Worm (Caenorhabditis elegans): ENCODE results near the gene inx-10.

Gene inx-10

ce11 chrV:9163897-9164296, 43.4 kb downstream of the inx-10 start:
- no peak for TF ChIP-seq drap-1 (GFP tag; optimal IDR thresholded peaks at IDR 0.05)
- no peak for TF ChIP-seq blmp-1 (tag; optimal IDR thresholded peaks at IDR 0.05)

- TF ChIP-seq snpc-4 (tag; optimal IDR thresholded peaks at IDR 0.05) = no peak
- no peak for TF ChIP-seq nhr-12 (tag; optimal IDR thresholded peaks at IDR 0.05)
- no peak for TF ChIP-seq ceh-83 (GFP tag; optimal IDR thresholded peaks at IDR 0.05)
- TF ChIP-seq lin-32 (GFP tag; optimal IDR thresholded peaks at IDR 0.05) = no peak
- no peak for TF ChIP-seq ceh-43 (GFP tag; optimal IDR thresholded peaks at IDR 0.05)
- TF ChIP-seq nhr-76 (tag; optimal IDR thresholded peaks at IDR 0.05) = no peak
- TF ChIP-seq elt-3 (tag; optimal IDR thresholded peaks at IDR 0.05) = no peak
- no peak for TF ChIP-seq ztf-11 (tag; optimal IDR thresholded peaks at IDR 0.05)
- TF ChIP-seq cnd-1 (tag; optimal IDR thresholded peaks at IDR 0.05) = no peak
- no peak for TF ChIP-seq drap-1 (GFP tag; optimal IDR thresholded peaks at IDR 0.05)
- TF ChIP-seq ceh-39 (tag; optimal IDR thresholded peaks at IDR 0.05) = no peak
Measured at ce11 chrV:9162955-9163468, 44.3 kb downstream of the inx-10 start, which contains the start of gene col-145. col-145 (minus strand) TSS chrV:9163005.

- TF ChIP-seq mep-1 (tag; optimal IDR thresholded peaks at IDR 0.05) = no peak
- no peak for TF ChIP-seq snpc-4 (tag; optimal IDR thresholded peaks at IDR 0.05)
- TF ChIP-seq mab-5 (tag; optimal IDR thresholded peaks at IDR 0.05) = no peak
- no peak for TF ChIP-seq drap-1 (GFP tag; optimal IDR thresholded peaks at IDR 0.05)
- no peak for TF ChIP-seq sptf-1 (tag; optimal IDR thresholded peaks at IDR 0.05)
- no peak for TF ChIP-seq ceh-39 (tag; optimal IDR thresholded peaks at IDR 0.05)
- TF ChIP-seq lin-32 (GFP tag; optimal IDR thresholded peaks at IDR 0.05) = no peak
- TF ChIP-seq ceh-43 (GFP tag; optimal IDR thresholded peaks at IDR 0.05) = no peak
Measured at ce11 chrV:9162118-9162729, 45.1 kb downstream of the inx-10 start.

- TF ChIP-seq snpc-4 (tag; optimal IDR thresholded peaks at IDR 0.05) (no peak), ceh-43 (GFP tag; optimal IDR thresholded peaks at IDR 0.05) (no peak), ham-2 (GFP tag; optimal IDR thresholded peaks at IDR 0.05) (no peak), zip-8 (tag; optimal IDR thresholded peaks at IDR 0.05) (no peak), tbx-8 (GFP tag; optimal IDR thresholded peaks at IDR 0.05) (no peak), drap-1 (GFP tag; optimal IDR thresholded peaks at IDR 0.05) (no peak), elt-3 (tag; optimal IDR thresholded peaks at IDR 0.05) (no peak), nhr-76 (tag; optimal IDR thresholded peaks at IDR 0.05) (no peak), ceh-39 (tag; optimal IDR thresholded peaks at IDR 0.05) (no peak), ces-1 (GFP tag; optimal IDR thresholded peaks at IDR 0.05) (no peak), nhr-12 (tag; optimal IDR thresholded peaks at IDR 0.05) (no peak), lin-32 (GFP tag; optimal IDR thresholded peaks at IDR 0.05) (no peak), bed-3 (GFP tag; optimal IDR thresholded peaks at IDR 0.05) (no peak), mep-1 (tag; optimal IDR thresholded peaks at IDR 0.05) (no peak), lin-13 (tag; optimal IDR thresholded peaks at IDR 0.05) (no peak), cnd-1 (tag; optimal IDR thresholded peaks at IDR 0.05) (no peak), ceh-83 (GFP tag; optimal IDR thresholded peaks at IDR 0.05) (no peak), nhr-2 (tag; optimal IDR thresholded peaks at IDR 0.05) (no peak), lsy-2 (tag; optimal IDR thresholded peaks at IDR 0.05) (no peak), ztf-11 (tag; optimal IDR thresholded peaks at IDR 0.05) (no peak)
Measured at ce11 chrV:9160224-9160886, 46.9 kb downstream of the inx-10 start, which contains the start of gene col-144. col-144 (minus strand) TSS chrV:9160642.

ce11 chrV:9157597-9157996, 49.7 kb downstream of the inx-10 start:
- TF ChIP-seq ces-1 (GFP tag; optimal IDR thresholded peaks at IDR 0.05) = peak; percentile 86
- no peak for TF ChIP-seq ceh-83 (GFP tag; optimal IDR thresholded peaks at IDR 0.05)

- TF ChIP-seq elt-1 (tag; optimal IDR thresholded peaks at IDR 0.05; ENCODE audit: borderline replicate concordance, insufficient read depth) (no peak), nhr-237 (tag; optimal IDR thresholded peaks at IDR 0.05) (no peak), nhr-28 (tag; optimal IDR thresholded peaks at IDR 0.05) (no peak), unc-39 (tag; optimal IDR thresholded peaks at IDR 0.05) (no peak), mep-1 (tag; optimal IDR thresholded peaks at IDR 0.05) (no peak), zip-8 (tag; optimal IDR thresholded peaks at IDR 0.05) (no peak), ces-1 (GFP tag; optimal IDR thresholded peaks at IDR 0.05) (no peak), ceh-43 (GFP tag; optimal IDR thresholded peaks at IDR 0.05) (no peak), ham-2 (GFP tag; optimal IDR thresholded peaks at IDR 0.05) (no peak), blmp-1 (tag; optimal IDR thresholded peaks at IDR 0.05) (no peak), cnd-1 (tag; optimal IDR thresholded peaks at IDR 0.05) (no peak)
Measured at ce11 chrV:9156679-9157078, 50.6 kb downstream of the inx-10 start, which contains the start of gene B0222.15. B0222.15 (minus strand) TSS chrV:9156779.

Measured in whole organism, mixed stage, embryonic.